Fruit fly (Drosophila melanogaster) whole organism, pupa: ENCODE data around the gene gnu.

Experiments
- CG12605 ChIP-seq: fragments of 200-800 bp; sonication (Bioruptor generic); IDR thresholded peaks from 2 replicates; pipeline ENCODE4 v1.3.6; 2022; ENCODE audit warnings: missing biosample characterization, missing genetic modification characterization
- CG34367 ChIP-seq: fragments of 200-800 bp; sonication (Bioruptor generic); optimal IDR thresholded peaks from 2 replicates; lab custom pipeline; 2018; ENCODE audit warnings: missing biosample characterization, mild to moderate bottlenecking, missing genetic modification characterization
- CG8159 ChIP-seq: fragments of 200-800 bp; sonication (Bioruptor generic); optimal IDR thresholded peaks from 3 replicates; lab custom pipeline; 2018; ENCODE audit warnings: missing biosample characterization, mild to moderate bottlenecking, missing genetic modification characterization, moderate library complexity
- CG8301 ChIP-seq: fragments of 200-800 bp; sonication (Bioruptor generic); optimal IDR thresholded peaks from 2 replicates; lab custom pipeline; 2018; ENCODE audit warnings: missing biosample characterization, mild to moderate bottlenecking, missing genetic modification characterization
- CG9948 ChIP-seq: fragments of 200-800 bp; sonication (Bioruptor generic); optimal IDR thresholded peaks from 2 replicates; lab custom pipeline; 2018; ENCODE audit warnings: missing biosample characterization, mild to moderate bottlenecking, missing genetic modification characterization, moderate library complexity
- D1 ChIP-seq: fragments of 200-800 bp; sonication (Bioruptor generic); optimal IDR thresholded peaks from 2 replicates; lab custom pipeline; 2018; ENCODE audit warnings: missing biosample characterization, mild to moderate bottlenecking, missing genetic modification characterization, moderate library complexity

- no peak for TF ChIP-seq CG9948 (tag; lab: Kevin White, UChicago)
- peak; percentile 9 for TF ChIP-seq CG8159 (tag; lab: Kevin White, UChicago)
- peak; percentile 58; the same call in 1 of the 2 replicates for TF ChIP-seq CG12605 (GFP tag; lab: Robert Waterston, UW)
- TF ChIP-seq CG34367 (tag; lab: Kevin White, UChicago) = peak; percentile 33
- no peak for TF ChIP-seq D1 (tag; lab: Kevin White, UChicago)
- TF ChIP-seq CG8301 (tag; lab: Kevin White, UChicago) = no peak
These were observed 45.4 kb downstream of the gnu start, which contains the start of gene CG42507 for dm6 chr3L:14757464-14758384.
